Fruit fly (Drosophila melanogaster): ENCODE data around the gene CG14142.
"Not testable (repeated sequence)": the region's sequence is repeated elsewhere in the genome, so short reads cannot be mapped to it uniquely, and the experiment has no call there.

Gene CG14142

dm6 chr3L:11173049-11173564 lies at the start of gene CG14142:
Gene CG14142, plus strand, starts transcription at chr3L:11173514.
- TF ChIP-seq EcR (GFP tag; optimal IDR thresholded peaks at IDR 0.05) (no peak), pan (optimal IDR thresholded peaks at IDR 0.05) (no peak), usp (GFP tag; optimal IDR thresholded peaks at IDR 0.05) (no peak), CG8478 (optimal IDR thresholded peaks at IDR 0.05) (no peak)

DNA sequence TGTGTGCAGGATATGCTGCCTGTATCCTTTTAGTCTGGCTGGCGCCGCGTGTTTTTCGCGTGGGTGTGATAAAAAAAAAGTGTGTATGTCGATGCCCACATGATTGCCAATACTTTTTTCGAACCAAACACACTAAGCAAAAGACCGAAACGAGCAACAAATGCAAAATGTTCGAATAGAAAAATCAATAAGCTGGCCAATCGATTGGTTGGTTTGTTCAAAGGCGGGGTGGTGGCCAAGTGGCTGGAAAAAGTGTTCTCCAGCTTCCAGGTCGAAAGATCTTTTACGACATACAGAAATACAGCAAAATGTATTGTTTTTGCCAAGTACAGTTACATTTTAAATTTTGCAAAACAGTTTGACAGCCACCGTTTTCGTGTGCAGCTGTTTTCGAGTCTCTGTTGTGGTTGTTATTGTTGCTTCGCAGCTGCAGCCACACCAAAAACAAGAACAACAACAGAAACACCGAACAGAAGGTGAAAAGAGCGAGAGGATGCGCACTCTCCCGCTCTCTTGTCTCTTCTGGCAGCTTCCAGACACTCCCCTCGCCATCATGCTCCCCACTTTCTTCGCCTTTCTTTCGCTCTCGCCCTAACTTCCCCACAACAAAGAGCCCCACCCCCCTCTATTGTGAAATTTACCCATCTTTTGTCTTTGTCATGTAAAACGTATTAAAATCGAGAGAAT lies 49.6 kb upstream of the CG14142 start:
- no peak for TF ChIP-seq usp (GFP tag; optimal IDR thresholded peaks at IDR 0.05)
- TF ChIP-seq CG8478 (optimal IDR thresholded peaks at IDR 0.05) = no peak
- TF ChIP-seq Dll (optimal IDR thresholded peaks at IDR 0.05) = peak; percentile 90

- TF ChIP-seq EcR (GFP tag; optimal IDR thresholded peaks at IDR 0.05) (no peak), usp (GFP tag; optimal IDR thresholded peaks at IDR 0.05) (no peak)
Measured at dm6 chr3L:11124439-11124838, 48.9 kb upstream of the CG14142 start.

DNA sequence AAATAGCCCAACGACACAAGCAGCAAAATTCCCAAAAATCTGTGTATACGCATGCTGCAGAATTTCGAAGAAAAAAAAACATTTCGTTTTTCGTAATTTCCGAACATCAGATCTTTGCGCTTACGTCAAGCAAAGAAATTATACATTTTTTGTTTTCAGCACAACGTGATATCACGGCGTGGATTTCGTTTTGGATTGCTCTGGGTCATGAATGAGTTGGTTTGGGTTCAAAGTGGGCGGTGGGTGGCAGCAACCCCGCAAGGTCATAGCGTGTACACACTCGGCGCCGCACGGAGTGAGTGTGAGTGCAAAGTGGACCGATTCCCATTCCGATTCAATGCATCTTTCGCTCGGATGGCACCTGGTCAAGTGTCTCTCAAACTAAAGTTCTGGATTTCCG lies 48.5 kb upstream of the CG14142 start:
- no peak for TF ChIP-seq pan (optimal IDR thresholded peaks at IDR 0.05)
- no peak for TF ChIP-seq Dll (optimal IDR thresholded peaks at IDR 0.05)
- no peak for TF ChIP-seq EcR (GFP tag; optimal IDR thresholded peaks at IDR 0.05)
- no peak for TF ChIP-seq usp (GFP tag; optimal IDR thresholded peaks at IDR 0.05)
- no peak for TF ChIP-seq psq (optimal IDR thresholded peaks at IDR 0.05)
- no peak for TF ChIP-seq CG8478 (optimal IDR thresholded peaks at IDR 0.05)

dm6 chr3L:11125636-11126532 lies 47.4 kb upstream of the CG14142 start:
- TF ChIP-seq CG8478 (optimal IDR thresholded peaks at IDR 0.05) = no peak

DNA sequence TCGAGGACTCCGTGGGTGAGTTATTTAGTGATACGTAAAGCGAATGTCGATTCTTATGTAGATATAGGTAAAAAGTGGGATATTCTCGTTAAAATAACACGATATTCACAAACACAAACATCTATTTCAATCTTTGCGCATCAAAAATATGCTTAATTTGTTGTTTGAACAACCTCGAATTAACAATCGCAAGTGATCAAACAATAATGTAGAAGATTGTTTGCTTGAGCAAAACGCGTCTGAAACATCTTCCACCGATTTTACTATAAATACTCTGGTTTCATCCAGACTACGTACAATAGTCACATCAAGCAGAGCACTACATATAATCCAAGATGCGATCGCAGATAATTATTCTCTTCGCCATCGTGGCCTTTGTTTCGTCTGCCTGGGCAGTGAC lies 42.8 kb upstream of the CG14142 start, which contains the start of gene nol:
Gene nol (plus strand): TSS at position 301 of the 400 bp plus-strand sequence.
- TF ChIP-seq pan (optimal IDR thresholded peaks at IDR 0.05) (no peak), CG8478 (optimal IDR thresholded peaks at IDR 0.05) (no peak), usp (GFP tag; optimal IDR thresholded peaks at IDR 0.05) (no peak), psq (optimal IDR thresholded peaks at IDR 0.05) (no peak), Dll (optimal IDR thresholded peaks at IDR 0.05) (no peak), EcR (GFP tag; optimal IDR thresholded peaks at IDR 0.05) (no peak)

dm6 chr3L:11132055-11132454 lies 41.3 kb upstream of the CG14142 start, which contains the start of gene CG32074:
Gene CG32074, minus strand, starts transcription at chr3L:11132322.
- not testable (repeated sequence) for TF ChIP-seq Dll (optimal IDR thresholded peaks at IDR 0.05); CG8478 (optimal IDR thresholded peaks at IDR 0.05); EcR (GFP tag; optimal IDR thresholded peaks at IDR 0.05)

dm6 chr3L:11134886-11135285 lies 38.4 kb upstream of the CG14142 start, which contains the start of gene CG14143:
Gene CG14143, plus strand, starts transcription at chr3L:11134987.
- TF ChIP-seq CG8478, Dll, psq (optimal IDR thresholded peaks at IDR 0.05): not testable (repeated sequence)

dm6 chr3L:11135846-11136245 lies 37.5 kb upstream of the CG14142 start, which contains the start of gene IRSp53:
Gene IRSp53, plus strand, starts transcription at chr3L:11136049.
- no peak for TF ChIP-seq pan (optimal IDR thresholded peaks at IDR 0.05)
- TF ChIP-seq CG8478 (optimal IDR thresholded peaks at IDR 0.05) = no peak
- no peak for TF ChIP-seq Dll (optimal IDR thresholded peaks at IDR 0.05)
- TF ChIP-seq psq (optimal IDR thresholded peaks at IDR 0.05) = no peak
- TF ChIP-seq usp (GFP tag; optimal IDR thresholded peaks at IDR 0.05) = no peak
- TF ChIP-seq EcR (GFP tag; optimal IDR thresholded peaks at IDR 0.05) = no peak

DNA sequence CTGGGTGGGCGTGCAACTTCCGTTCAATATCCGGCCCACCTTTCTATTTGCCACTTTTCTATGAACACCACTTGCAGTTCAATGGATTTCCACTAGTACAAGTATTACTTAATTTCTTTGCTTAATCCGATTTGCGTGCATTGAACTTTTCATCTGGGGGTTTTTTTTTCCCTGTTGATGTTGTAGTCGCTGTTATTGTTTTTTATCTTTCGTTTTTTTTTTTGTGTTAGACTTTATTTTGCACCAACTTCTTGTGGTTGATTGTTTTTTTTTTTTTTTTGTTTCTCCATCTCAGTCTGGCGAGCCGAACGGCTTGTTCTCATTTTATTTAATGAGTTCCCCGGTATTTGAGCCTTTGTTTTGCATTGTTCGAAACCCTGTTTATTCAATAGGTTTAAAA lies 37.0 kb upstream of the CG14142 start:
- TF ChIP-seq EcR (GFP tag; optimal IDR thresholded peaks at IDR 0.05) (no peak), CG8478 (optimal IDR thresholded peaks at IDR 0.05) (no peak), pan (optimal IDR thresholded peaks at IDR 0.05) (no peak), Dll (optimal IDR thresholded peaks at IDR 0.05) (no peak), psq (optimal IDR thresholded peaks at IDR 0.05) (no peak), usp (GFP tag; optimal IDR thresholded peaks at IDR 0.05) (no peak)

DNA sequence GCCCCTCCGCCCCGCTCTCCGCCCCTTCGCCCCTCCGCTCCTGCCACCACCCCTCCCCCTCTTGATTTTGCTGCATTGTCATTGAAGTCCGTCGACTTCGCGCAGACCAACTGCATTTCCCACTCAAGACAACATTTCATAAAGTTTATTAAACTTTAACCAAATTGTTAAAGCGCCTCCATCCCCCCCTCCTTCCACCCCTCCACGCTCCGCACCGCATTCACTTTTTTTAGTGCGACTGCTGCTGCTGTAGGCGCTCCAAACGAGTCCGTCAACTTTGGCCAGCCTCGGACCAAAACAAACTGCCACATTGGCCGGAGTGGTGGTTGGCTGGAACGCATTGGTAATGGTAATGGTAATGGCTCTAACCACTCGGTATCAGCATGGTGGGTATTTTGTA lies 34.5 kb upstream of the CG14142 start:
- TF ChIP-seq Dll (optimal IDR thresholded peaks at IDR 0.05) = no peak
- no peak for TF ChIP-seq psq (optimal IDR thresholded peaks at IDR 0.05)
- no peak for TF ChIP-seq pan (optimal IDR thresholded peaks at IDR 0.05)
- TF ChIP-seq usp (GFP tag; optimal IDR thresholded peaks at IDR 0.05) = no peak
- no peak for TF ChIP-seq EcR (GFP tag; optimal IDR thresholded peaks at IDR 0.05)
- no peak for TF ChIP-seq CG8478 (optimal IDR thresholded peaks at IDR 0.05)

dm6 chr3L:11145065-11145464 lies 28.2 kb upstream of the CG14142 start:
- TF ChIP-seq EcR (GFP tag; optimal IDR thresholded peaks at IDR 0.05) (no peak), CG8478 (optimal IDR thresholded peaks at IDR 0.05) (no peak), psq (optimal IDR thresholded peaks at IDR 0.05) (no peak), Dll (optimal IDR thresholded peaks at IDR 0.05) (no peak), usp (GFP tag; optimal IDR thresholded peaks at IDR 0.05) (no peak)
